Fruit fly (Drosophila melanogaster) whole organism, prepupa: ENCODE data around the gene Hydr2.
A peak's percentile ranks its signal among the peaks of the same experiment; 100 is the strongest.

Source experiments
- Blimp-1 ChIP-seq: fragments of 200-800 bp; sonication (Bioruptor generic); optimal IDR thresholded peaks from 3 replicates; lab custom pipeline; 2017; ENCODE audit warnings: missing biosample characterization, missing genetic modification characterization, mild to moderate bottlenecking, moderate library complexity, missing genetic modification reagents
- CG10631 ChIP-seq: fragments of 200-800 bp; sonication (Bioruptor generic); optimal IDR thresholded peaks from 2 replicates; lab custom pipeline; 2016; ENCODE audit warnings: missing biosample characterization, missing genetic modification characterization
- CG11762 ChIP-seq: fragments of 200-800 bp; sonication (Bioruptor generic); optimal IDR thresholded peaks from 3 replicates; lab custom pipeline; 2016; ENCODE audit warnings: missing biosample characterization, missing genetic modification characterization; ENCODE audit not compliant: insufficient read depth
- CG1621 ChIP-seq: fragments of 200-800 bp; sonication (Bioruptor generic); optimal IDR thresholded peaks from 3 replicates; lab custom pipeline; 2018; ENCODE audit warnings: missing biosample characterization, mild to moderate bottlenecking, missing genetic modification characterization
- CG16779 ChIP-seq: fragments of 200-800 bp; sonication (Bioruptor generic); optimal IDR thresholded peaks from 3 replicates; lab custom pipeline; 2017; ENCODE audit warnings: missing biosample characterization, mild to moderate bottlenecking, missing genetic modification characterization
- CG3032 ChIP-seq: fragments of 200-800 bp; optimal IDR thresholded peaks from 2 replicates; lab custom pipeline; 2019; ENCODE audit warnings: missing biosample characterization, mild to moderate bottlenecking, missing genetic modification characterization, moderate library complexity
- CG31627 ChIP-seq: fragments of 200-800 bp; sonication (Bioruptor generic); optimal IDR thresholded peaks from 3 replicates; lab custom pipeline; 2016; ENCODE audit warnings: missing biosample characterization, missing genetic modification characterization
- CG32006 ChIP-seq: fragments of 200-800 bp; sonication (Bioruptor generic); optimal IDR thresholded peaks from 3 replicates; lab custom pipeline; 2017; ENCODE audit warnings: missing biosample characterization, mild to moderate bottlenecking, missing genetic modification characterization
- CG34406 ChIP-seq: fragments of 200-800 bp; sonication (Bioruptor generic); optimal IDR thresholded peaks from 3 replicates; lab custom pipeline; 2016; ENCODE audit warnings: missing biosample characterization, missing genetic modification characterization
- CG3919 ChIP-seq: fragments of 200-800 bp; sonication (Bioruptor generic); optimal IDR thresholded peaks from 3 replicates; lab custom pipeline; 2016; ENCODE audit warnings: missing biosample characterization, missing genetic modification characterization
- CG4318 ChIP-seq: fragments of 200-800 bp; sonication (Bioruptor generic); optimal IDR thresholded peaks from 3 replicates; lab custom pipeline; 2017; ENCODE audit warnings: missing biosample characterization, mild to moderate bottlenecking, missing genetic modification characterization
- CG6163 ChIP-seq: fragments of 200-800 bp; sonication (Bioruptor generic); IDR thresholded peaks from 3 replicates; pipeline ENCODE4 v1.3.6; 2022; ENCODE audit warnings: missing biosample characterization, missing genetic modification characterization
- CG6276 ChIP-seq: fragments of 200-800 bp; sonication (Bioruptor generic); optimal IDR thresholded peaks from 2 replicates; lab custom pipeline; 2017; ENCODE audit warnings: missing biosample characterization, mild to moderate bottlenecking, missing genetic modification characterization
- CG6792 ChIP-seq: fragments of 200-800 bp; sonication (Bioruptor generic); optimal IDR thresholded peaks from 3 replicates; lab custom pipeline; 2016; ENCODE audit warnings: missing biosample characterization, missing genetic modification characterization
- CG6854 ChIP-seq: fragments of 200-800 bp; sonication (Bioruptor generic); optimal IDR thresholded peaks from 2 replicates; lab custom pipeline; 2017; ENCODE audit warnings: missing biosample characterization, mild to moderate bottlenecking, missing genetic modification characterization
- CG8119 ChIP-seq: fragments of 200-800 bp; sonication (Bioruptor generic); IDR thresholded peaks from 3 replicates; pipeline ENCODE4 v1.3.6; 2022; ENCODE audit warnings: missing biosample characterization, missing genetic modification characterization
- CG8319 ChIP-seq: fragments of 200-800 bp; sonication (Bioruptor generic); optimal IDR thresholded peaks from 3 replicates; lab custom pipeline; 2016; ENCODE audit warnings: missing biosample characterization, missing genetic modification characterization
- CG8632 ChIP-seq: fragments of 200-800 bp; sonication (Bioruptor generic); optimal IDR thresholded peaks from 3 replicates; lab custom pipeline; 2016; ENCODE audit warnings: missing biosample characterization, missing genetic modification characterization
- CG9139 ChIP-seq: fragments of 200-800 bp; sonication (Bioruptor generic); optimal IDR thresholded peaks from 3 replicates; lab custom pipeline; 2017; ENCODE audit warnings: missing biosample characterization, mild to moderate bottlenecking, missing genetic modification characterization
- Eip75B ChIP-seq: fragments of 200-800 bp; sonication (Bioruptor generic); optimal IDR thresholded peaks from 3 replicates; lab custom pipeline; 2016; ENCODE audit warnings: missing biosample characterization, missing genetic modification characterization
- Eip78C ChIP-seq: fragments of 200-800 bp; sonication (Bioruptor generic); peaks from one replicate; lab custom pipeline; 2016; ENCODE audit warnings: missing biosample characterization, missing genetic modification characterization
- Eip93F ChIP-seq: fragments of 200-800 bp; sonication (Bioruptor generic); optimal IDR thresholded peaks from 2 replicates; lab custom pipeline; 2016; ENCODE audit warnings: missing biosample characterization, mild to moderate bottlenecking, missing genetic modification characterization
- Ets21C ChIP-seq: fragments of 200-800 bp; sonication (Bioruptor generic); optimal IDR thresholded peaks from 3 replicates; lab custom pipeline; 2016; ENCODE audit warnings: missing biosample characterization, missing genetic modification characterization
- Gug ChIP-seq: fragments of 200-800 bp; sonication (Bioruptor generic); IDR thresholded peaks from 2 replicates; pipeline ENCODE4 v1.3.6; 2022; ENCODE audit warnings: missing biosample characterization, missing genetic modification characterization
- Hr38 ChIP-seq: sonication (Bioruptor generic); optimal IDR thresholded peaks from 2 replicates; lab custom pipeline; 2016; ENCODE audit warnings: missing biosample characterization, missing genetic modification characterization
- Hr39 ChIP-seq: fragments of 200-800 bp; sonication (Bioruptor generic); optimal IDR thresholded peaks from 2 replicates; lab custom pipeline; 2016; ENCODE audit warnings: missing biosample characterization, missing genetic modification characterization
- Hr4 ChIP-seq: fragments of 200-800 bp; sonication (Bioruptor generic); optimal IDR thresholded peaks from 3 replicates; lab custom pipeline; 2016; ENCODE audit warnings: missing biosample characterization, missing genetic modification characterization
- Lpt ChIP-seq: fragments of 200-800 bp; sonication (Bioruptor generic); optimal IDR thresholded peaks from 3 replicates; lab custom pipeline; 2016; ENCODE audit warnings: missing biosample characterization, missing genetic modification characterization
- Met ChIP-seq: fragments of 200-800 bp; sonication (Bioruptor generic); optimal IDR thresholded peaks from 3 replicates; lab custom pipeline; 2016; ENCODE audit warnings: missing biosample characterization, missing genetic modification characterization
- OdsH ChIP-seq: fragments of 200-800 bp; sonication (Bioruptor generic); optimal IDR thresholded peaks from 3 replicates; lab custom pipeline; 2016; ENCODE audit warnings: missing biosample characterization, missing genetic modification characterization
- Sox102F ChIP-seq: fragments of 200-800 bp; sonication (Bioruptor generic); optimal IDR thresholded peaks from 2 replicates; lab custom pipeline; 2016; ENCODE audit warnings: missing biosample characterization, mild to moderate bottlenecking, missing genetic modification characterization
- Sox14 ChIP-seq: fragments of 200-800 bp; sonication (Bioruptor generic); optimal IDR thresholded peaks from 3 replicates; lab custom pipeline; 2016; ENCODE audit warnings: missing biosample characterization, missing genetic modification characterization
- Sox15 ChIP-seq: fragments of 200-800 bp; sonication (Bioruptor generic); optimal IDR thresholded peaks from 3 replicates; lab custom pipeline; 2016; ENCODE audit warnings: missing biosample characterization, missing genetic modification characterization
- acj6 ChIP-seq: fragments of 200-800 bp; sonication (Bioruptor generic); optimal IDR thresholded peaks from 3 replicates; lab custom pipeline; 2016; ENCODE audit warnings: missing biosample characterization, missing genetic modification characterization
- dsx ChIP-seq: fragments of 200-800 bp; optimal IDR thresholded peaks from 3 replicates; lab custom pipeline; 2019; ENCODE audit warnings: missing biosample characterization, mild to moderate bottlenecking, missing genetic modification characterization, moderate library complexity; ENCODE audit not compliant: poor library complexity, severe bottlenecking
- eg ChIP-seq: fragments of 200-800 bp; sonication (Bioruptor generic); IDR thresholded peaks from 3 replicates; pipeline ENCODE4 v1.3.6; 2022; ENCODE audit warnings: missing biosample characterization, missing genetic modification characterization
- fd59A ChIP-seq: fragments of 200-800 bp; sonication (Bioruptor generic); optimal IDR thresholded peaks from 2 replicates; lab custom pipeline; 2017; ENCODE audit warnings: missing biosample characterization, mild to moderate bottlenecking, missing genetic modification characterization, missing genetic modification reagents
- fd85E ChIP-seq: fragments of 200-800 bp; sonication (Bioruptor generic); optimal IDR thresholded peaks from 3 replicates; lab custom pipeline; 2016; ENCODE audit warnings: missing biosample characterization, missing genetic modification characterization
- fkh ChIP-seq: fragments of 200-800 bp; sonication (Bioruptor generic); optimal IDR thresholded peaks from 3 replicates; lab custom pipeline; 2017; ENCODE audit warnings: missing biosample characterization, mild to moderate bottlenecking, missing genetic modification characterization, moderate library complexity
- lz ChIP-seq: fragments of 200-800 bp; sonication (Bioruptor generic); optimal IDR thresholded peaks from 3 replicates; lab custom pipeline; 2016; ENCODE audit warnings: missing biosample characterization, missing genetic modification characterization
- net ChIP-seq: fragments of 200-800 bp; sonication (Bioruptor generic); optimal IDR thresholded peaks from 3 replicates; lab custom pipeline; 2016; ENCODE audit warnings: missing biosample characterization, missing genetic modification characterization
- salr ChIP-seq, 2 experiments: fragments of 200-800 bp; sonication (Bioruptor generic); optimal IDR thresholded peaks; 3 replicates each; lab custom pipeline; 2016 to 2018; ENCODE audit warnings: missing biosample characterization in 2 of 2, missing genetic modification characterization in 2 of 2, mild to moderate bottlenecking in 1 of 2
- spab ChIP-seq: fragments of 200-800 bp; sonication (Bioruptor generic); optimal IDR thresholded peaks from 2 replicates; lab custom pipeline; 2017; ENCODE audit warnings: missing biosample characterization, mild to moderate bottlenecking, missing genetic modification characterization, missing genetic modification reagents
- ss ChIP-seq, 2 experiments: fragments of 200-800 bp; sonication (Bioruptor generic); optimal IDR thresholded peaks; 2 replicates in 1 of 2; 3 replicates in 1 of 2; lab custom pipeline; 2017 to 2018; ENCODE audit warnings: mild to moderate bottlenecking in 2 of 2, missing biosample characterization in 2 of 2, missing genetic modification characterization in 2 of 2, moderate library complexity in 1 of 2
- svp ChIP-seq: fragments of 200-800 bp; sonication (Bioruptor generic); peaks from one replicate; lab custom pipeline; 2016; ENCODE audit warnings: missing biosample characterization, missing genetic modification characterization
- topi ChIP-seq: fragments of 200-800 bp; sonication (Bioruptor generic); optimal IDR thresholded peaks from 3 replicates; lab custom pipeline; 2016; ENCODE audit warnings: missing biosample characterization, missing genetic modification characterization

Gene Hydr2

dm6 chr2L:3152696-3153613, 10.5 kb upstream of the Hydr2 start (continued):
- TF ChIP-seq CG6276 (GFP tag; lab: Kevin White, UChicago), result peak; percentile 74
- peak; percentile 77 for TF ChIP-seq Met
- peak; percentile 71 for TF ChIP-seq Sox102F (GFP tag; lab: Kevin White, UChicago)
- peak; percentile 76 for TF ChIP-seq CG8319 (GFP tag; lab: Kevin White, UChicago)
- peak; percentile 51 for TF ChIP-seq CG3032
- TF ChIP-seq svp (GFP tag; lab: Kevin White, UChicago), result peak; percentile 74
- peak; percentile 73 for TF ChIP-seq Eip75B (GFP tag; lab: Kevin White, UChicago)
- no peak for TF ChIP-seq CG16779 (tag; lab: Kevin White, UChicago)
- peak; percentile 78 for TF ChIP-seq lz
- TF ChIP-seq CG31627 (GFP tag; lab: Kevin White, UChicago), result peak; percentile 84
- TF ChIP-seq Hr4 (GFP tag; lab: Kevin White, UChicago), result peak; percentile 86
- peak; percentile 84 for TF ChIP-seq Sox14 (GFP tag; lab: Kevin White, UChicago)
- TF ChIP-seq CG8632 (GFP tag; lab: Kevin White, UChicago), result peak; percentile 28
- peak; percentile 61 for TF ChIP-seq Hr38 (GFP tag; lab: Kevin White, UChicago)
- peak; percentile 77 for TF ChIP-seq acj6 (GFP tag; lab: Kevin White, UChicago)
- TF ChIP-seq OdsH (GFP tag; lab: Kevin White, UChicago), result peak; percentile 78
- TF ChIP-seq Ets21C (GFP tag; lab: Kevin White, UChicago), result peak; percentile 48

- TF ChIP-seq CG3032 (peak; percentile 20), fd59A (peak; percentile 49), CG32006 (peak; percentile 43), Hr38 (GFP tag; lab: Kevin White, UChicago) (no peak), fd85E (GFP tag; lab: Kevin White, UChicago) (no peak), CG8319 (GFP tag; lab: Kevin White, UChicago) (no peak), spab (GFP tag; lab: Kevin White, UChicago) (peak; percentile 9), CG16779 (tag; lab: Kevin White, UChicago) (no peak), net (GFP tag; lab: Kevin White, UChicago) (no peak), CG6163 (GFP tag; lab: Robert Waterston, UW) (peak; percentile 61; the same call in 2 of the 3 replicates), svp (GFP tag; lab: Kevin White, UChicago) (peak; percentile 68), Ets21C (GFP tag; lab: Kevin White, UChicago) (no peak), Gug (no peak), fkh (GFP tag; lab: Kevin White, UChicago) (no peak), lz (no peak), CG11762 (GFP tag; lab: Kevin White, UChicago) (no peak), Lpt (no peak), dsx (GFP tag; lab: Kevin White, UChicago) (peak; percentile 44), salr (GFP tag; optimal IDR thresholded peaks at IDR 0.05; lab: Kevin White, UChicago) (peak in 1 of 2 experiments; percentile 45), Hr39 (GFP tag; lab: Kevin White, UChicago) (no peak), Eip78C (peak; percentile 61), Sox14 (GFP tag; lab: Kevin White, UChicago) (peak; percentile 27), CG8119 (GFP tag; lab: Robert Waterston, UW) (peak; percentile 54; the same call in 2 of the 3 replicates), CG1621 (tag; lab: Kevin White, UChicago) (peak; percentile 36), Blimp-1 (GFP tag; lab: Kevin White, UChicago) (no peak), CG10631 (GFP tag; lab: Kevin White, UChicago) (peak; percentile 20), eg (GFP tag; lab: Robert Waterston, UW) (0 out of 3 replicates have a peak, but pooled peaks have one; percentile 33), CG9139 (GFP tag; lab: Kevin White, UChicago) (peak; percentile 3), Eip93F (GFP tag; lab: Kevin White, UChicago) (no peak), topi (GFP tag; lab: Kevin White, UChicago) (no peak), CG4318 (no peak), ss (GFP tag; optimal IDR thresholded peaks at IDR 0.05; lab: Kevin White, UChicago) (peak; percentile 6 to 53), CG31627 (GFP tag; lab: Kevin White, UChicago) (peak; percentile 20), CG3919 (GFP tag; lab: Kevin White, UChicago) (peak; percentile 33), Sox15 (GFP tag; lab: Kevin White, UChicago) (no peak), CG6792 (peak; percentile 9), CG6854 (no peak), acj6 (GFP tag; lab: Kevin White, UChicago) (peak; percentile 49), OdsH (GFP tag; lab: Kevin White, UChicago) (peak; percentile 33), CG34406 (GFP tag; lab: Kevin White, UChicago) (no peak)
Measured at dm6 chr2L:3154749-3155148, 8.7 kb upstream of the Hydr2 start.
